Fruit fly (Drosophila melanogaster) whole organism, prepupa: ENCODE data around the gene CG9107.

ENCODE experiments used
- Blimp-1 ChIP-seq: fragments of 200-800 bp; sonication (Bioruptor generic); optimal IDR thresholded peaks from 3 replicates; lab custom pipeline; 2017; ENCODE audit warnings: missing biosample characterization, missing genetic modification characterization, mild to moderate bottlenecking, moderate library complexity, missing genetic modification reagents
- CG10631 ChIP-seq: fragments of 200-800 bp; sonication (Bioruptor generic); optimal IDR thresholded peaks from 2 replicates; lab custom pipeline; 2016; ENCODE audit warnings: missing biosample characterization, missing genetic modification characterization
- CG10669 ChIP-seq: fragments of 200-800 bp; sonication (Bioruptor generic); optimal IDR thresholded peaks from 3 replicates; lab custom pipeline; 2018; ENCODE audit warnings: missing biosample characterization, mild to moderate bottlenecking, missing genetic modification characterization, moderate library complexity
- CG11294 ChIP-seq: fragments of 200-800 bp; sonication (Bioruptor generic); IDR thresholded peaks from 2 replicates; pipeline ENCODE4 v1.3.6; 2022; ENCODE audit warnings: missing biosample characterization, missing genetic modification characterization
- CG11762 ChIP-seq: fragments of 200-800 bp; sonication (Bioruptor generic); optimal IDR thresholded peaks from 3 replicates; lab custom pipeline; 2016; ENCODE audit warnings: missing biosample characterization, missing genetic modification characterization; ENCODE audit not compliant: insufficient read depth
- CG15336 ChIP-seq: fragments of 200-800 bp; sonication (Bioruptor generic); IDR thresholded peaks from 2 replicates; pipeline ENCODE4 v1.3.6; 2022; ENCODE audit warnings: missing biosample characterization, missing genetic modification characterization
- CG1621 ChIP-seq: fragments of 200-800 bp; sonication (Bioruptor generic); optimal IDR thresholded peaks from 3 replicates; lab custom pipeline; 2018; ENCODE audit warnings: missing biosample characterization, mild to moderate bottlenecking, missing genetic modification characterization
- CG3032 ChIP-seq: fragments of 200-800 bp; optimal IDR thresholded peaks from 2 replicates; lab custom pipeline; 2019; ENCODE audit warnings: missing biosample characterization, mild to moderate bottlenecking, missing genetic modification characterization, moderate library complexity
- CG31627 ChIP-seq: fragments of 200-800 bp; sonication (Bioruptor generic); optimal IDR thresholded peaks from 3 replicates; lab custom pipeline; 2016; ENCODE audit warnings: missing biosample characterization, missing genetic modification characterization
- CG32006 ChIP-seq: fragments of 200-800 bp; sonication (Bioruptor generic); optimal IDR thresholded peaks from 3 replicates; lab custom pipeline; 2017; ENCODE audit warnings: missing biosample characterization, mild to moderate bottlenecking, missing genetic modification characterization
- CG34406 ChIP-seq: fragments of 200-800 bp; sonication (Bioruptor generic); optimal IDR thresholded peaks from 3 replicates; lab custom pipeline; 2016; ENCODE audit warnings: missing biosample characterization, missing genetic modification characterization
- CG3919 ChIP-seq: fragments of 200-800 bp; sonication (Bioruptor generic); optimal IDR thresholded peaks from 3 replicates; lab custom pipeline; 2016; ENCODE audit warnings: missing biosample characterization, missing genetic modification characterization
- CG6163 ChIP-seq: fragments of 200-800 bp; sonication (Bioruptor generic); IDR thresholded peaks from 3 replicates; pipeline ENCODE4 v1.3.6; 2022; ENCODE audit warnings: missing biosample characterization, missing genetic modification characterization
- CG6276 ChIP-seq: fragments of 200-800 bp; sonication (Bioruptor generic); optimal IDR thresholded peaks from 2 replicates; lab custom pipeline; 2017; ENCODE audit warnings: missing biosample characterization, mild to moderate bottlenecking, missing genetic modification characterization
- CG6792 ChIP-seq: fragments of 200-800 bp; sonication (Bioruptor generic); optimal IDR thresholded peaks from 3 replicates; lab custom pipeline; 2016; ENCODE audit warnings: missing biosample characterization, missing genetic modification characterization
- CG6808 ChIP-seq: fragments of 200-800 bp; sonication (Bioruptor generic); optimal IDR thresholded peaks from 3 replicates; lab custom pipeline; 2017; ENCODE audit warnings: missing biosample characterization, missing genetic modification characterization, mild to moderate bottlenecking, moderate library complexity, missing genetic modification reagents
- CG6854 ChIP-seq: fragments of 200-800 bp; sonication (Bioruptor generic); optimal IDR thresholded peaks from 2 replicates; lab custom pipeline; 2017; ENCODE audit warnings: missing biosample characterization, mild to moderate bottlenecking, missing genetic modification characterization
- CG7368 ChIP-seq: fragments of 200-800 bp; sonication (Bioruptor generic); optimal IDR thresholded peaks from 3 replicates; lab custom pipeline; 2016; ENCODE audit warnings: missing biosample characterization, missing genetic modification characterization
- CG8119 ChIP-seq: fragments of 200-800 bp; sonication (Bioruptor generic); IDR thresholded peaks from 3 replicates; pipeline ENCODE4 v1.3.6; 2022; ENCODE audit warnings: missing biosample characterization, missing genetic modification characterization
- Eip78C ChIP-seq: fragments of 200-800 bp; sonication (Bioruptor generic); peaks from one replicate; lab custom pipeline; 2016; ENCODE audit warnings: missing biosample characterization, missing genetic modification characterization
- Eip93F ChIP-seq: fragments of 200-800 bp; sonication (Bioruptor generic); optimal IDR thresholded peaks from 2 replicates; lab custom pipeline; 2016; ENCODE audit warnings: missing biosample characterization, mild to moderate bottlenecking, missing genetic modification characterization
- Gug ChIP-seq: fragments of 200-800 bp; sonication (Bioruptor generic); IDR thresholded peaks from 2 replicates; pipeline ENCODE4 v1.3.6; 2022; ENCODE audit warnings: missing biosample characterization, missing genetic modification characterization
- Hr38 ChIP-seq: sonication (Bioruptor generic); optimal IDR thresholded peaks from 2 replicates; lab custom pipeline; 2016; ENCODE audit warnings: missing biosample characterization, missing genetic modification characterization
- Hr39 ChIP-seq: fragments of 200-800 bp; sonication (Bioruptor generic); optimal IDR thresholded peaks from 2 replicates; lab custom pipeline; 2016; ENCODE audit warnings: missing biosample characterization, missing genetic modification characterization
- Hr4 ChIP-seq: fragments of 200-800 bp; sonication (Bioruptor generic); optimal IDR thresholded peaks from 3 replicates; lab custom pipeline; 2016; ENCODE audit warnings: missing biosample characterization, missing genetic modification characterization
- Met ChIP-seq: fragments of 200-800 bp; sonication (Bioruptor generic); optimal IDR thresholded peaks from 3 replicates; lab custom pipeline; 2016; ENCODE audit warnings: missing biosample characterization, missing genetic modification characterization
- Smox ChIP-seq: fragments of 200-800 bp; sonication (Bioruptor generic); optimal IDR thresholded peaks from 3 replicates; lab custom pipeline; 2016; ENCODE audit warnings: missing biosample characterization, missing genetic modification characterization
- Sox14 ChIP-seq: fragments of 200-800 bp; sonication (Bioruptor generic); optimal IDR thresholded peaks from 3 replicates; lab custom pipeline; 2016; ENCODE audit warnings: missing biosample characterization, missing genetic modification characterization
- Sox15 ChIP-seq: fragments of 200-800 bp; sonication (Bioruptor generic); optimal IDR thresholded peaks from 3 replicates; lab custom pipeline; 2016; ENCODE audit warnings: missing biosample characterization, missing genetic modification characterization
- achi ChIP-seq: fragments of 200-800 bp; sonication (Bioruptor generic); optimal IDR thresholded peaks from 3 replicates; lab custom pipeline; 2016; ENCODE audit warnings: missing biosample characterization, missing genetic modification characterization
- cyc ChIP-seq: fragments of 200-800 bp; sonication (Bioruptor generic); optimal IDR thresholded peaks from 3 replicates; lab custom pipeline; 2016; ENCODE audit warnings: missing biosample characterization, missing genetic modification characterization
- dac ChIP-seq: fragments of 200-800 bp; sonication (Bioruptor generic); optimal IDR thresholded peaks from 2 replicates; lab custom pipeline; 2017; ENCODE audit warnings: missing biosample characterization, mild to moderate bottlenecking, missing genetic modification characterization
- dsx ChIP-seq: fragments of 200-800 bp; optimal IDR thresholded peaks from 3 replicates; lab custom pipeline; 2019; ENCODE audit warnings: missing biosample characterization, mild to moderate bottlenecking, missing genetic modification characterization, moderate library complexity; ENCODE audit not compliant: poor library complexity, severe bottlenecking
- eg ChIP-seq: fragments of 200-800 bp; sonication (Bioruptor generic); IDR thresholded peaks from 3 replicates; pipeline ENCODE4 v1.3.6; 2022; ENCODE audit warnings: missing biosample characterization, missing genetic modification characterization
- esn ChIP-seq: fragments of 200-800 bp; sonication (Bioruptor generic); optimal IDR thresholded peaks from 2 replicates; lab custom pipeline; 2016; ENCODE audit warnings: missing biosample characterization, mild to moderate bottlenecking, missing genetic modification characterization, moderate library complexity
- fd59A ChIP-seq: fragments of 200-800 bp; sonication (Bioruptor generic); optimal IDR thresholded peaks from 2 replicates; lab custom pipeline; 2017; ENCODE audit warnings: missing biosample characterization, mild to moderate bottlenecking, missing genetic modification characterization, missing genetic modification reagents
- lz ChIP-seq: fragments of 200-800 bp; sonication (Bioruptor generic); optimal IDR thresholded peaks from 3 replicates; lab custom pipeline; 2016; ENCODE audit warnings: missing biosample characterization, missing genetic modification characterization
- net ChIP-seq: fragments of 200-800 bp; sonication (Bioruptor generic); optimal IDR thresholded peaks from 3 replicates; lab custom pipeline; 2016; ENCODE audit warnings: missing biosample characterization, missing genetic modification characterization
- pdm3 ChIP-seq: fragments of 200-800 bp; sonication (Bioruptor generic); optimal IDR thresholded peaks from 3 replicates; lab custom pipeline; 2016; ENCODE audit warnings: missing biosample characterization, missing genetic modification characterization
- spab ChIP-seq: fragments of 200-800 bp; sonication (Bioruptor generic); optimal IDR thresholded peaks from 2 replicates; lab custom pipeline; 2017; ENCODE audit warnings: missing biosample characterization, mild to moderate bottlenecking, missing genetic modification characterization, missing genetic modification reagents
- svp ChIP-seq: fragments of 200-800 bp; sonication (Bioruptor generic); peaks from one replicate; lab custom pipeline; 2016; ENCODE audit warnings: missing biosample characterization, missing genetic modification characterization
- topi ChIP-seq: fragments of 200-800 bp; sonication (Bioruptor generic); optimal IDR thresholded peaks from 3 replicates; lab custom pipeline; 2016; ENCODE audit warnings: missing biosample characterization, missing genetic modification characterization
- vri ChIP-seq: fragments of 200-800 bp; sonication (Bioruptor generic); optimal IDR thresholded peaks from 3 replicates; lab custom pipeline; 2016; ENCODE audit warnings: missing biosample characterization, mild to moderate bottlenecking, missing genetic modification characterization

CG9107 gene

dm6 chr2L:6045972-6046718, 21.8 kb upstream of the CG9107 start, which contains the start of gene Pfas (continued):
- TF ChIP-seq Blimp-1 (peak; percentile 32), Gug (GFP tag; lab: Robert Waterston, UW) (peak; percentile 40; the same call in 1 of the 2 replicates), CG6163 (peak; percentile 52; the same call in 2 of the 3 replicates), Eip78C (peak; percentile 90), CG6276 (GFP tag; lab: Kevin White, UChicago) (no peak), Hr4 (GFP tag; lab: Kevin White, UChicago) (no peak), CG3919 (GFP tag; lab: Kevin White, UChicago) (peak; percentile 66), dsx (no peak), pdm3 (GFP tag; lab: Kevin White, UChicago) (no peak), lz (GFP tag; lab: Kevin White, UChicago) (peak; percentile 70), spab (GFP tag; lab: Kevin White, UChicago) (no peak), CG15336 (0 out of 2 replicates have a peak, but pooled peaks have one; percentile 33), Hr38 (GFP tag; lab: Kevin White, UChicago) (no peak), svp (GFP tag; lab: Kevin White, UChicago) (no peak), CG3032 (tag; lab: Kevin White, UChicago) (peak; percentile 59), CG6792 (GFP tag; lab: Kevin White, UChicago) (peak; percentile 60), CG11294 (GFP tag; lab: Robert Waterston, UW) (peak; percentile 29; the same call in 1 of the 2 replicates), achi (GFP tag; lab: Kevin White, UChicago) (peak; percentile 25), CG6854 (GFP tag; lab: Kevin White, UChicago) (peak; percentile 26), fd59A (GFP tag; lab: Kevin White, UChicago) (peak; percentile 42), CG32006 (peak; percentile 54), Sox15 (GFP tag; lab: Kevin White, UChicago) (no peak), Smox (GFP tag; lab: Kevin White, UChicago) (no peak), vri (GFP tag; lab: Kevin White, UChicago) (peak; percentile 98), esn (GFP tag; lab: Kevin White, UChicago) (peak; percentile 76), eg (GFP tag; lab: Robert Waterston, UW) (peak; percentile 49; the same call in 2 of the 3 replicates), Hr39 (GFP tag; lab: Kevin White, UChicago) (peak; percentile 57), Met (GFP tag; lab: Kevin White, UChicago) (no peak), CG10631 (no peak), CG10669 (GFP tag; lab: Kevin White, UChicago) (no peak)

DNA sequence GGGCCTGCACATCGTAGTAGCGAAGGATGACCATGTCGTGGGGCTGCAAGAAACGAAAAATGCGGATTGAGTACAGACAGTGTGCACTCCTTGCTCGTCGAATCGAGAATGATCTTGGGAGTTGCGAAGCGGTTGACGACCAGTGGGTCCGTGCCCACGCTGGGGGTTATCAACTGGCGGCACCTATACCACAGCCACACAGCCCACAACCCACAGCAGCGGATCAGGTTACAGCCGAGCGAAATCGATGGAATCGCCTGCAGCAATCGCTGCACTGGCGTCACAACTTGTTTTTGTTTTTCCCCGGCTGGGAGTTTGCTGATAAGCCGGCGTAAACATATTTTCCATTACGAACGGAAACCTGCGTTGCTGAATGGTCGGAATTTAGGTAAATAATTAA, 21.1 kb upstream of the CG9107 start:
- no peak for TF ChIP-seq Eip93F
- TF ChIP-seq Eip78C: no peak
- TF ChIP-seq dac (GFP tag; lab: Kevin White, UChicago): no peak
- TF ChIP-seq spab (GFP tag; lab: Kevin White, UChicago): no peak
- no peak for TF ChIP-seq Sox14
- no peak for TF ChIP-seq topi (GFP tag; lab: Kevin White, UChicago)
- peak; percentile 99 for TF ChIP-seq svp (GFP tag; lab: Kevin White, UChicago)
- no peak for TF ChIP-seq CG6854 (GFP tag; lab: Kevin White, UChicago)

DNA sequence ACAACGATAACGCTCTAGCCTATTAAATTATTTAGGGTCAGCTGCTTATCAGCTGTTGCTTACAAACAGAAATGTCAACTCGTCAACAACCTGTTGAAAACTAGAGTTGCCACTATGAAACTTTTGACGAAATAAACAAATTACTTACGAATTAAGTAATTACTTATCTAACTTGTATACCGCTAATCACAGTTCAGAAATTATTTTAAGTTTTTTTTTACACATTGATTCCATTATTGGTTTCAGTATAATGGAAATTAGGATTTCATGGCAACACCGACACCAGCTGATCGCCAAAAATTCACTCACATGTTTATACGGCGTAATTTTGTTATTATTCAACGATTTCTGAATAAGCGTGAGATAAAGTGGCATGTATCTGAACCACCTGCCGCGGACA, 13.5 kb upstream of the CG9107 start, which contains the start of the genes CG9117 and CG31643:
TSS of gene CG9117 (minus strand) at position 73 of the 400 bp plus-strand sequence.
TSS of gene CG31643 (plus strand) at position 288 of the 400 bp plus-strand sequence.
- peak; percentile 75 for TF ChIP-seq CG1621 (tag; lab: Kevin White, UChicago)
- peak; percentile 62 for TF ChIP-seq topi (GFP tag; lab: Kevin White, UChicago)
- peak; percentile 79 for TF ChIP-seq esn (GFP tag; lab: Kevin White, UChicago)
- TF ChIP-seq achi (GFP tag; lab: Kevin White, UChicago): peak; percentile 73
- no peak for TF ChIP-seq CG11294 (GFP tag; lab: Robert Waterston, UW)
- TF ChIP-seq CG32006: no peak
- no peak for TF ChIP-seq Gug (GFP tag; lab: Robert Waterston, UW)
- TF ChIP-seq CG6808 (GFP tag; lab: Kevin White, UChicago): peak; percentile 39
- peak; percentile 70 for TF ChIP-seq eg (GFP tag; lab: Robert Waterston, UW)
- peak; percentile 84 for TF ChIP-seq Eip78C
- peak; percentile 55 for TF ChIP-seq CG34406 (GFP tag; lab: Kevin White, UChicago)
- no peak for TF ChIP-seq pdm3 (GFP tag; lab: Kevin White, UChicago)
- peak; percentile 67 for TF ChIP-seq cyc (GFP tag; lab: Kevin White, UChicago)
- peak; percentile 51 for TF ChIP-seq CG6792 (GFP tag; lab: Kevin White, UChicago)
- TF ChIP-seq svp (GFP tag; lab: Kevin White, UChicago): peak; percentile 95
- peak; percentile 40 for TF ChIP-seq net (GFP tag; lab: Kevin White, UChicago)
- TF ChIP-seq Sox15 (GFP tag; lab: Kevin White, UChicago): peak; percentile 26
- no peak for TF ChIP-seq CG7368
- peak; percentile 18 for TF ChIP-seq CG11762 (GFP tag; lab: Kevin White, UChicago)
- peak; percentile 72 for TF ChIP-seq Sox14
- peak; percentile 47 for TF ChIP-seq Eip93F
- TF ChIP-seq Hr39 (GFP tag; lab: Kevin White, UChicago): peak; percentile 73
- TF ChIP-seq vri (GFP tag; lab: Kevin White, UChicago): no peak
- TF ChIP-seq lz (GFP tag; lab: Kevin White, UChicago): peak; percentile 65
- peak; percentile 73 for TF ChIP-seq CG31627
- TF ChIP-seq CG8119: no peak
- TF ChIP-seq CG15336: peak; percentile 62
- peak; percentile 46 for TF ChIP-seq CG3032 (tag; lab: Kevin White, UChicago)
